Fruit fly (Drosophila melanogaster) whole organism, larva: ENCODE measurements around the gene CG14965.
A peak's percentile ranks its signal among the peaks of the same experiment; 100 is the strongest.

Experiments used
- noc ChIP-seq: fragments of 200-800 bp; sonication (Bioruptor generic); optimal IDR thresholded peaks from 3 replicates; lab custom pipeline; 2019; ENCODE audit warnings: missing biosample characterization, mild to moderate bottlenecking, missing genetic modification characterization, moderate library complexity

The CG14965 gene

DNA sequence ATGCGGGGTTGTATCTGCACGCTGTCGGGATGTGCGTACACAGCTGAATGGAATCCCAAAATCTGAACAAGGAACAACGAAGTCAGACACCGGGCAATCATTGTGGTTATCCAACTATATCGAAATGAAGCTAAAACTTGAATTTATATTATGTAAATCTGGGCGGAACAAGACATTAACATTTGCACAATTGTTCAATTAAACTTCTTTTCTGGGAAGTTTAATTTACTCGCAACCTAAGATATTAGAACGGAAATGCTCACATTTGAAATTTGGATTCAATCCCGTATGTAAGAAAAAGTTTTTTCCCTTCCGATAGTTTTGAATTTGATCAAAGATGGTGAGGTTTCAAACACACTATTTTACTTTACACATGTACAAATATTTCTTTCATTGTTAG lies 14.0 kb upstream of the CG14965 start, which contains the start of gene CG33160:
Gene CG33160, minus strand, starts transcription at position 101 of the 400 bp plus-strand sequence.
- no peak for TF ChIP-seq noc (tag; lab: Kevin White, UChicago)

DNA sequence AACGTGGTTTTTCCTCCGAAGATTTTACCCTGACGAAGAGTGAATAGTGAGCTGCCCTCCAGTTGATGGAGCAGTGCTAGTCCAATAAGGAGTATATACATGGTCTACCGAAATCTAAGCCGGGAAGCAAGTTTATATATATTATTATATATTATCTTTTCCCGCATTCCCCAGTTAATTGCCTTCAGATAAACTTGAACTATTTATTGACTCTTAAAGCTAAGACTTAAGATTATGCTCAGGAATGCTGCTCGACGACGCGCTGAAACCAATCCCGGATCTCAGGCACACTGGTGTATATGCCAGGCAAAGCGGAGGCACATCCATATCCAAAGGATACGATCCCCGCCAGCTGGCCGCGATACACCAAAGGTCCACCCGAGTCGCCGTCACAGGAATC lies 13.1 kb upstream of the CG14965 start, which contains the start of gene CG32277:
Gene CG32277, minus strand, starts transcription at position 101 of the 400 bp plus-strand sequence.
- no peak for TF ChIP-seq noc (tag; lab: Kevin White, UChicago)

DNA sequence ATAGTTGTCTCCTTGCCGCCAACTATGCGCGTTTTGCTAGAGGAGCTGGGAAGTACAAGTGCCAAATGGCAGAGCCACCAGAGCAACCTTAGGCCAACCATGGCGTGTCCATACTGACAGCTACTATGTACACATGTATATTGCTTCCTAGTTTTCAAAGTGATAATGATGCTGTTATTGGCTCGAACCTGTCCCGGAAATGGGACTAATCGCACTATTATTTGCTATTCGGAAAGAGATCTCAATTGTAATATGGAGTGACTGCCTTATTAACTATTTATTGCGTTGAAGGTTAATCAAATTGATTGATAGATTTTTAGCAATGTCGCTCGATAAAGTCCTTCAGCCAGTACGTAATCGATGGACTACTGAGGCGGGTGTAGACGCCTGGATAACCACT lies 12.1 kb upstream of the CG14965 start, which contains the start of gene CG33159:
Gene CG33159, minus strand, starts transcription at position 101 of the 400 bp plus-strand sequence.
- no peak for TF ChIP-seq noc (tag; lab: Kevin White, UChicago)

DNA sequence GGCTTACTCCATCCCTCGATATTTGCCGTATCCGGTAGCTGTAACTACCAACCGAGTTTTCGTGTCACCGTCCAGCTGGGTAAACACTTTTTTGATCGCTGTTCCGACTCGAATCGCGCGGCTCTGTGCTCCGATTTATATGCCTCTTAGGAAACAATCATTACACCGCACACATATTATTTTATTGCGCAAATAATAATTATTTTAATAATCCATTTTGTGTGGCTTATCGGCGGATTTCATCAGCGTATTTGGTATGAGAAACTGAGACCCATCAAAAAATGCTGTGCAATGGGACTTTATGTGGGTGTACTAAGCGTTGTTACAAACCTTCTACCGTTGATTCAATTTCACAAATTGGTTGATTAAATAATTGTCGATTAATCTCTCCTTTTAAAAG lies 10.8 kb upstream of the CG14965 start, which contains the start of gene CG32271:
Gene CG32271, minus strand, starts transcription at position 101 of the 400 bp plus-strand sequence.
- no peak for TF ChIP-seq noc (tag; lab: Kevin White, UChicago)

DNA sequence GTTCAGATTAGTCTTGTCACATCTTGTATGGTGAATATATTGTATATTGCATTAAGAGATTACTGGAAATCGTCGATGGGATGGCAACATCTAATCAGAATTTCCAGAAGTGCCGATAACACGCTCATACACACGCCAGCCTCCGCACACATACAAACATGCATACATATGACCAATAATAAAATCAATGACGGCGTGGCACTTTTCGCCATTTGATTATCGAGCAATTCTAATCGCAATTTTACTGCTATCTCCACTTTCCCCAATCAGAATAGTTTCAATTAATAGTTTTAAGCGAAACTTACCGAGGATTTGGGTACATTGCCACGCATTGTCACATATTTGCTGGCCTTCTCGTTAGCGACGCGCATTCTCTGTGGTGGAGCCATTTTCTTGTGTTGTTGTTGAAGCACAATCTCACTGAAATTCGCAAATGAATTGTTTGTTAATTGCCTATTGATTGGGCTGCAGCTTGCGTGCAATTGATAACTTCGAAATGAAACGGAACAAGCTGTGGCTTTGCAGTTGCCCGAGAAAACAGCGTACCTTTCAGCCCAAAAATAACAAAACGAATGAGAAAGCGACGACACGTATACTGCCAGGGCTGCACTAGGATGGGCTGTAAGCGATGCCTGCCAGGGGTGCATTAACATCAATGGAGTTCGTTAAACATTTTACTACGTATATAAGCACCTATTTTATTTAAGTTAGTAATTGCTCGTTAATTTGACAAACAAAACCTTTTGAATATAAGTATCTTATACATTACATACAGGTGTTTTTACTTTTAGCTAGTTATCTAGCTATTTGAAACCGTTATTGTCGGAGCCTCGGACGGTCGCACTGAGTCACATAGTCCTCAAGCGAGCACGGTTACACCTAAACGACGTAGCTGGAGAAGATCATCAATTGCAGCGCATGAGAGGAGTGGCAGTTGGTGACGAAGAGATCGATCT lies 6.4 kb upstream of the CG14965 start, which contains the start of the genes CG32276 and gry:
Gene CG32276, minus strand, starts transcription at position 601 of the 956 bp plus-strand sequence.
Gene gry, plus strand, starts transcription at position 644 of the 956 bp plus-strand sequence.
- peak; percentile 82 for TF ChIP-seq noc (tag; lab: Kevin White, UChicago)

DNA sequence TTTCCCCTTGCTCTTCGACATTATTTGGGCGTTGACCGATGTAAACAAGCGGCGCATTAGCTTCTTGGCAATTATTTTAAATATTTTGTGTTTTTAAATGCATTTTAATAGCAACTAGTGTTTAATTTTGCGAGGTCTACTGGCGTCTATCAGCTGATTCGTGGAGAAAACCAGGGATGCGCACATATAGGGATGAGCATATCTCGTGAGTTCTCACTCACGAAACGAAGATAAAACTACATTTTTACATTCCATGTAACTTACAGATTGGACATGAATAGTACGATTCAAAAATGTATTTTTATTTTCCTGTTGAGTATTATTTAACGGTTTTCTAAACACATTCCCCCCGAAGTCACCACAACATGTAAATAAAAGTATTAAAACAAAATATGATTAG lies 5.2 kb upstream of the CG14965 start, which contains the start of gene CG14966:
Gene CG14966, minus strand, starts transcription at position 168 of the 400 bp plus-strand sequence.
- no peak for TF ChIP-seq noc (tag; lab: Kevin White, UChicago)

DNA sequence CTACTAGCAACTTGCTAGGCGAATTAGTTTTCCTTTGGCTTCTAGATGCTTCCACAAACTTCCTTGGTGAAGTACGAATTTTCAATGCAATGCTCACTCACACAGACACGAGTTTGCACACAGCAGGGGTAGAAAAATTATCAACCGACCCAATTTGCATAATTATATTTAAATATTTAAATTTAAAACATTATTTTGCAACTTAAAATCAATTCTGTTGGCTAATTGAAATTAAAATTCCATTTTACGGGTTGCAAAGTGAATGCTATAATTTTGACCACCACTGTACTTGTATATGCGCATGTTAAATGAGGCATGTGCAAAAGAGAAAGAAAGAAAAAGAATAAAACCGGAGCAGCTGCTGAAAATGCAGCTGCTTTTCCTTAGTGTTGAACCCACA lies 1.8 kb upstream of the CG14965 start:
- TF ChIP-seq noc (tag; lab: Kevin White, UChicago), result peak; percentile 93

DNA sequence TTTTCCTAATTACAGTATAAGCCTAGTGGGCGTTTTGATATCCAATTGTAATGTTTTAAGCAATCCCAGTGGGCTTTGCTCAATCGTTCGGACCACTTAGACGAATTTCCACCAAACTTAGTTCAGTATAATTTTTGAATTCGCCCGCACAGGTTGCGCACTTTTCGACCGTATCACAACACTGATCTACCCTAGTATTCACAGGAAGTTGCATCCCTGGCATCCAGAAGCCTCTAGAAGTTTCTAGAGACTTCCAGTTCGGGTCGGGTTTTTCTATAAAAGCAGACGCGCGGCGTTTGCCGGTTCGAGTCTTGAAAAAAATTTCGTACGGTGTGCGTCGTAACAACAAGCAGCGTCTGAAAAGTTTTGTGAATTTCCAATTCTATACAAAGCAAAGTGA lies 621 bp upstream of the CG14965 start, which contains the start of gene Hsp83:
Gene Hsp83, plus strand, starts transcription at position 58 of the 400 bp plus-strand sequence.
- peak; percentile 87 for TF ChIP-seq noc (tag; lab: Kevin White, UChicago)

DNA sequence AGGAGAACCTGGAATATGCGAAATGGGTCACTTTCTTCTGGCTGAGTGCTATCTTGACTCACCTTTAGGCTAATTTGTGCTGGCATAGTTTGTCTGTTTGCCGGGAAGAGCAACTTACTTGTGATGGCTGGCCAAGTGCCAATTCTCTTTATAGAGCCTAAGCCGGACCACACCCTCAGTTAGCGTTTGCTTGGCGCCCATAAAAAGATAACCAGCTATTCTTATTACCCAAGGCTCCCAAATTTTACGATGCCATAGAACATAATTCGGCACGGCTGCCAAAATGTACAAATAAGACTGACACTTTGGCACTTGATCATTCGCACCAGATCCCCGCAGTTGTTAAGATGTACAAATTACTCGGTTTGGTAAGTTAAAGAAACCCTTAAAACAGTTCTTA lies 2.6 kb downstream of the CG14965 start, which contains the start of the genes CG42525 and CG14958:
Gene CG42525, minus strand, starts transcription at position 101 of the 400 bp plus-strand sequence.
Gene CG14958, plus strand, starts transcription at position 332 of the 400 bp plus-strand sequence.
- TF ChIP-seq noc (tag; lab: Kevin White, UChicago), result no peak

DNA sequence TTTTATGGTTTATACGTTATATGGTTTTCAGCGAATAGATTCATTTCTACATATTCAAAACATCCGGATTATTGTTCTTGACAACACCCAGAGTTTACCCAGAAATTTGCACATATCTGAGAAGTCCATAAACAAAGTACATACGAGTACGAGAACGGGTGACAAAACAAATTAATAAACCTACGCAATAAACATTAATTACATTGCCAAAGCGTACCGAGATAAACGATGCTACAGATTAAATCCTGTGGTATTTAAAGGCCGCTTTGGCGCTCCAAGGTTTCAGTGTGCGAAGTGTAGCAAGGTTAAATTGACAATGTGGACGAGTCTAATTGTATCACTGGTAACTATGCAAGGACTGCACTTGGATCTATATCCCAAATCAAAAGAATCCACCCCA lies 5.0 kb downstream of the CG14965 start, which contains the start of gene CG14957:
Gene CG14957, plus strand, starts transcription at position 301 of the 400 bp plus-strand sequence.
- peak; percentile 39 for TF ChIP-seq noc (tag; lab: Kevin White, UChicago)

DNA sequence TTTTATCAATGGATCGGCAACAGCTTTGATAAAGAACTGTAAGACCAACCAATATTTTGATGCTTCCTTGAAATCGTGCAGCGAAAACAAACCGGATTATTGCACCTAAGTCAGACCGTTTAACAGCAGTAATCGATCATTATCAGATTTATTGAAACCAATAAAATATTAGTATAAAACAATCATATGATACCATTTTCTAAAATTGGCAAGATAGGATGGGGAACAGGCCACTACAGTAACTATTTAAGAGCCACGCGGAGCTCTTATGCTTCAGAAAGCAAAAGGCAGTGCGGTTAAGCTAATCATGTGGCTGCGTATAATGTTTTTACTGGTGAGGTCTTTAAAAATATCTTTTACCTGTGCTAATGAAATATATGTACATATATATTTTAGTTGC lies 5.9 kb downstream of the CG14965 start, which contains the start of gene CG32284:
Gene CG32284, plus strand, starts transcription at position 301 of the 400 bp plus-strand sequence.
- TF ChIP-seq noc (tag; lab: Kevin White, UChicago), result no peak

DNA sequence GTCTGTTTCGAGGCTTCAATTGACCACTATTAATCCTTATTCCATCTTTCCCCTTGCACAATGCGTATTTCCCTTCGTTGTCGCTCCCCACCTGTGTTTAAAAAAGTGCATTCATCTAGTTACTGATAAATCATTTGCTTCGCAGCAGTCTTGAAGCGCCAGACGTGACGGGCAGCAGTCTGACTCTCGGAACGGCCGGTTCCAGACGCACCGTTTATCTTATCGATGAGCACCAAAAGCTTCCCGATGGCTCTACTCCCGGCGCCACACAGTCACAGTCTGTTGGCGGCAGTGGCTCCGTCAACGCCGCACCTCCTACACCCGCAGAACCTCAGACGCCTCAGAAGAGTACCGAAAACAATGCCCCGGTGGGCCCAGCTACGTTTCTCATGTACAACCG lies 8.2 kb downstream of the CG14965 start, which contains the start of gene CG42494:
Gene CG42494, plus strand, starts transcription at position 301 of the 400 bp plus-strand sequence.
- TF ChIP-seq noc (tag; lab: Kevin White, UChicago), result no peak

DNA sequence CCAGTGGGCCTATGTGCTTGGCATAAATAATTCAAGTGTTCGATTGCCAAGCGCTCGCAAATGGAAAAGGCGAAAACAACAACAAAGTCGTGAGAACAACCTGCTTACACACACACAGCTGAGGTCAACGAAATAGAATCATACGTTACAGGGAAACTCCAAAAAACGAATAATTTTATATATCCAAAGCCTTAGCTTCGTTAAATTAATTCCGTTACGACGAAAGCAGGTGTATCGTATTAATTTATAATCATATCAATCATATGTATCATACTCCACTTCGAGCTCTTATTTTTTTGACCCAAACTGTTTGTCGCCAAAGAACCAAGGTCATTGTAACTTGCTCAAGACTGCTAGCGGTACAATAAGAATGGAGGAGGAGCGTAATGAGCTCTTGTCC lies 12.8 kb downstream of the CG14965 start:
- peak; percentile 84 for TF ChIP-seq noc (tag; lab: Kevin White, UChicago)

DNA sequence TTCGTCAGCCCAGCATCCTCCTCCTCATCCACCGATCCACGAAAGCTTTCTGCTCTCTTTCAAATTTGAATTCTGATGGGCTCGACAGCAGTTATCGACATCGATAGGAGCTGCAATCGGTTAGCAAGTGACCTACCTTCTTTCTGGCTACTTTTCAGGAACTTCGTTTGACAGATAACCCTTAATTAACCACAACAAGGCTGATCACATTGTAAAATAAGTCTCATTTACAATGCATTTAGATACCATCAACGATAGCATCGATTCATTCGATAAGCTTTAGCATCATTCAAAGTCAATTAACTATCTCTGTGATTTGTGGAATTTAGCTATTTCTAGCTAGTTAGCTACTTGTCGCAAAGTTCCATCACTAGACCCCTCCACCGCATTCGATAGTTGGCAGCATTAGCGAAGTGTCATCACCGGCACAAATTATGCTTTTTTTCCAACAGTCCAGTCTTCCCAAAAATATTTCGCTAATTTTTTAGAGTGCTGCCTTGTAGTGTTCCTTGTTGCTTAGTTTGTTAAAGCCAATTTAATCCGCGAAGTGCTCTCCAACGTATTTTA lies 13.7 kb downstream of the CG14965 start, which contains the start of the genes MnM and Girdin:
Gene MnM, minus strand, starts transcription at position 51 of the 567 bp plus-strand sequence.
Gene Girdin, plus strand, starts transcription at position 401 of the 567 bp plus-strand sequence.
- TF ChIP-seq noc (tag; lab: Kevin White, UChicago), result no peak

DNA sequence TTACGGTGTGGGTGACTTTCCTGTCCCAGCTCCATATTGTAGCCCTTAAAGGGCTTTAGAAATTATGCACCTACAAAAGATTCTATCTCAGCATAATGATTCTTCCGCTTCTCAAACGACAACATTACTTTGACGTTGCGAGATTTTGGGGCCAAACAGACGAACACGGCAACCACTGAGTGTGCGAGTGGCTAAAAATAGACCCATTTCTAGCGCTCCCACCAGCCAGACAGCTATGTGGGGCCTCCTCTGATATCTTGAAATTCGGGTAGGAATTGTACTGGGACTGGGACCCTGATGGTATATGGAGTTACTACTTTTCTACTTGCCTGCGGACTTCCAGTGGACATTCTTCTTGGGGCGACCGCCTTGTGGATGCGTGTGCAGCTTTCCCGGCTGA lies 14.4 kb downstream of the CG14965 start:
- no peak for TF ChIP-seq noc (tag; lab: Kevin White, UChicago)
